Fruit fly (Drosophila melanogaster): ENCODE measurements around the gene CG14196.

DNA sequence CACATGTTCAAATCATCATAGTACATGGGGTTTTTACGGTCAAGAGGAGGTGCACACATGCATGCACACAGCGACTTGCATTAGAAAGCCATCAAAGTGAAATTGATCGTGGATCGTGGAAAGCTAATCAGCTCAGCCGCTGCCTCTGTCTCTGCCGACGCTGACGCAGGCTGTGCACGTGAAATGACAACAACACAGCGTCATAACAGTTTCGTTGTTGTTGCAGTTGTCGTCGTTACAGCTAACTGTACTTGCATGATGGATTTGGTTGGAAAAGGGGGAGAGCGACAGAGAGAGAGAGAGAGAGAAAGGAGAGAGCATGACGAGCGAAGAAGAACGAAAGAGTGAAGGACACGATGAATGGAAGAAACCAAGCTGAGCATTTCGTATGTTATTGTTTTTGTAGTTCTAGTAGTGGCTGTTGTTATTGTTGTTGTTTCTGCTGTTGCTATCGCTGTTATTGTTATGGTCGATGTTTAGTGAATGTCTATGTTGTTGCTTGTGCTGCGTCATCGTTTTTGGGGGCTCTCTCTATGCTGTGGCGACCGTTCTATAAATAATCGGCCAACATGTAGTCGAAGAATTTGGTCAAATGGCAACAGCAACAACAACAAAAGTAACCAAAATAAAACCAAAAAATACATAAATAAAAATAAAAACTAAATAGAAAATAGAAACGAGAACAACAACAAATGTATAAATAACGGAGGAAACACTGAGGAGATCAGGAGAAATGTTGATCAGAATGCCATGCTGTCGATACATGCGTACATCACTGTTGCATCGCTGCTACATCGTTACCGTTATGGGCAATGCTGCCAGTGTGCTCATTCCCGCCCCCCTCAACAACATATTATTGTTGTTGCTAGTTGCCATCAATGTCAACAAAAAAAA lies 18.4 kb upstream of the CG14196 start:
- TF ChIP-seq CG8478 (optimal IDR thresholded peaks at IDR 0.05) (no peak), CTCF (optimal IDR thresholded peaks at IDR 0.05) (no peak)

Data from S2 (cell line).